Worm (Caenorhabditis elegans): ENCODE measurements around the gene W08G11.5.

ce11 chrV:16309523-16309922, 36.8 kb downstream of the W08G11.5 start, which contains the start of gene oac-7:
- no peak for TF ChIP-seq eyg-1 (tag; optimal IDR thresholded peaks at IDR 0.05)
- TF ChIP-seq pha-4 (tag; optimal IDR thresholded peaks at IDR 0.05) = no peak
- no peak for TF ChIP-seq nfya-1 (tag; optimal IDR thresholded peaks at IDR 0.05)
- no peak for TF ChIP-seq elt-2 (tag; optimal IDR thresholded peaks at IDR 0.05)
- no peak for TF ChIP-seq ahr-1 (tag; optimal IDR thresholded peaks at IDR 0.05)
- TF ChIP-seq ceh-34 (tag; optimal IDR thresholded peaks at IDR 0.05) = no peak
- no peak for TF ChIP-seq fkh-10 (GFP tag; optimal IDR thresholded peaks at IDR 0.05)
- no peak for TF ChIP-seq dve-1 (tag; optimal IDR thresholded peaks at IDR 0.05)
- no peak for TF ChIP-seq lin-11 (tag; optimal IDR thresholded peaks at IDR 0.05)
- no peak for TF ChIP-seq ztf-16 (tag; optimal IDR thresholded peaks at IDR 0.05)
